Worm (Caenorhabditis elegans) whole organism, early embryonic: ENCODE results near the gene fbxc-53.

Experiments
- B0310.2 ChIP-seq: sonication (generic microtip); optimal IDR thresholded peaks from 2 replicates; lab custom pipeline; 2016; ENCODE audit warnings: mild to moderate bottlenecking, missing genetic modification characterization, missing compliant biosample characterization
- aly-1 ChIP-seq: sonication (generic microtip); optimal IDR thresholded peaks from 2 replicates; lab custom pipeline; 2016; ENCODE audit warnings: missing genetic modification characterization, missing compliant biosample characterization
- ama-1 ChIP-seq: fragments of 150-350 bp; optimal IDR thresholded peaks from 2 replicates; lab custom pipeline; 2014
- ceh-13 ChIP-seq: fragments of 200-800 bp; sonication (Bioruptor generic); optimal IDR thresholded peaks from 2 replicates; lab custom pipeline; 2018; ENCODE audit warnings: mild to moderate bottlenecking, missing genetic modification characterization, missing compliant biosample characterization
- ceh-36 ChIP-seq: sonication (generic microtip); optimal IDR thresholded peaks from 2 replicates; lab custom pipeline; 2016; ENCODE audit warnings: missing genetic modification characterization, inconsistent platforms, missing compliant biosample characterization
- flt-1 ChIP-seq: fragments of 200-800 bp; sonication (Bioruptor generic); IDR thresholded peaks from 2 replicates; pipeline ENCODE4 v1.3.6; 2022; ENCODE audit warnings: missing genetic modification characterization, missing compliant biosample characterization
- hmbx-1 ChIP-seq: sonication (generic microtip); optimal IDR thresholded peaks from 2 replicates; lab custom pipeline; 2016; ENCODE audit warnings: mild to moderate bottlenecking, missing genetic modification characterization, missing compliant biosample characterization
- hnd-1 ChIP-seq: sonication (generic microtip); optimal IDR thresholded peaks from 2 replicates; lab custom pipeline; 2016; ENCODE audit warnings: missing genetic modification characterization, missing compliant biosample characterization
- scrt-1 ChIP-seq: fragments of 200-800 bp; sonication (Bioruptor generic); IDR thresholded peaks from 2 replicates; pipeline ENCODE4 v1.3.6; 2022; ENCODE audit warnings: missing genetic modification characterization, missing compliant biosample characterization
- sea-1 ChIP-seq: fragments of 200-800 bp; sonication (Bioruptor generic); conservative IDR thresholded peaks from 2 replicates; pipeline ENCODE4 v1.3.6; 2022; ENCODE audit warnings: missing genetic modification characterization, missing compliant biosample characterization
- tbx-11 ChIP-seq: fragments of 200-800 bp; sonication (Bioruptor generic); IDR thresholded peaks from 2 replicates; pipeline ENCODE4 v1.3.6; 2022; ENCODE audit warnings: missing genetic modification characterization, missing compliant biosample characterization
- tbx-37 ChIP-seq: fragments of 200-800 bp; sonication (Bioruptor generic); conservative IDR thresholded peaks from 2 replicates; pipeline ENCODE4 v1.3.6; 2022; ENCODE audit warnings: missing genetic modification reagents, missing genetic modification characterization, missing compliant biosample characterization
- tra-4 ChIP-seq: sonication (generic microtip); optimal IDR thresholded peaks from 2 replicates; lab custom pipeline; 2017; ENCODE audit warnings: missing genetic modification characterization, missing compliant biosample characterization

DNA sequence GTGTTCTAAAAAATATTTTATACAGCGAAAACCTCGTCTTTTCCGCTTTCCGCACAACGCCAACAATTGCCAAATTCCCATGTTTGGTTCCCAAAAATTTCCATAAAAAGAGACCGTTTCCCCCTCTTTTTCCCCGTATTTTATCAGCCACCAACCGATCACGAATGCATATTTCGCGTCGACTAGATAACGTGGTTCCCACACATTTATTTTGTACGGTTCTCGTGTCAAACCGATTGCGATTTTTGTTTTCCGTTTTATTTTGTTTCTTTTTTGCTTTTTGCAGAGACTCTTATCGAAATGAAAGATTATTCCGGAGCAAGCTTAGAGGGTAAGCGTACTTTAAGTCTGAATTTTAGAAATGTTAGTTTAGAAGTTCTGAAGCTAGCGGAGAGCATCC is 9.9 kb downstream of the fbxc-53 start, which contains the start of gene C46E10.3:
- no peak for TF ChIP-seq flt-1 (GFP tag; lab: Robert Waterston, UW)
- no peak for TF ChIP-seq ama-1
- no peak for TF ChIP-seq scrt-1 (GFP tag; lab: Robert Waterston, UW)
- no peak for TF ChIP-seq ceh-36
- TF ChIP-seq tbx-11 (GFP tag; lab: Robert Waterston, UW), result no peak
- TF ChIP-seq hmbx-1, result no peak
- TF ChIP-seq sea-1, result no peak
- TF ChIP-seq B0310.2 (tag; lab: Kevin White, UChicago), result no peak
- TF ChIP-seq hnd-1 (tag; lab: Kevin White, UChicago), result no peak
- no peak for TF ChIP-seq tra-4 (tag; lab: Kevin White, UChicago)
- TF ChIP-seq ceh-13, result no peak
- TF ChIP-seq tbx-37 (GFP tag; lab: Robert Waterston, UW), result no peak
- TF ChIP-seq aly-1, result no peak
